Fruit fly (Drosophila melanogaster) whole organism, larva: Measurements from ENCODE around the gene Mnn1.

Experiments used
- noc ChIP-seq: fragments of 200-800 bp; sonication (Bioruptor generic); optimal IDR thresholded peaks from 3 replicates; lab custom pipeline; 2019; ENCODE audit warnings: missing biosample characterization, mild to moderate bottlenecking, missing genetic modification characterization, moderate library complexity

Gene Mnn1

dm6 chr2L:7033100-7033675 lies 22.9 kb upstream of the Mnn1 start:
- no peak for TF ChIP-seq noc (tag; lab: Kevin White, UChicago)

dm6 chr2L:7037773-7038327 lies 18.3 kb upstream of the Mnn1 start, which contains the start of gene milt:
Gene milt, plus strand, starts transcription at chr2L:7037823.
- no peak for TF ChIP-seq noc (tag; lab: Kevin White, UChicago)

DNA sequence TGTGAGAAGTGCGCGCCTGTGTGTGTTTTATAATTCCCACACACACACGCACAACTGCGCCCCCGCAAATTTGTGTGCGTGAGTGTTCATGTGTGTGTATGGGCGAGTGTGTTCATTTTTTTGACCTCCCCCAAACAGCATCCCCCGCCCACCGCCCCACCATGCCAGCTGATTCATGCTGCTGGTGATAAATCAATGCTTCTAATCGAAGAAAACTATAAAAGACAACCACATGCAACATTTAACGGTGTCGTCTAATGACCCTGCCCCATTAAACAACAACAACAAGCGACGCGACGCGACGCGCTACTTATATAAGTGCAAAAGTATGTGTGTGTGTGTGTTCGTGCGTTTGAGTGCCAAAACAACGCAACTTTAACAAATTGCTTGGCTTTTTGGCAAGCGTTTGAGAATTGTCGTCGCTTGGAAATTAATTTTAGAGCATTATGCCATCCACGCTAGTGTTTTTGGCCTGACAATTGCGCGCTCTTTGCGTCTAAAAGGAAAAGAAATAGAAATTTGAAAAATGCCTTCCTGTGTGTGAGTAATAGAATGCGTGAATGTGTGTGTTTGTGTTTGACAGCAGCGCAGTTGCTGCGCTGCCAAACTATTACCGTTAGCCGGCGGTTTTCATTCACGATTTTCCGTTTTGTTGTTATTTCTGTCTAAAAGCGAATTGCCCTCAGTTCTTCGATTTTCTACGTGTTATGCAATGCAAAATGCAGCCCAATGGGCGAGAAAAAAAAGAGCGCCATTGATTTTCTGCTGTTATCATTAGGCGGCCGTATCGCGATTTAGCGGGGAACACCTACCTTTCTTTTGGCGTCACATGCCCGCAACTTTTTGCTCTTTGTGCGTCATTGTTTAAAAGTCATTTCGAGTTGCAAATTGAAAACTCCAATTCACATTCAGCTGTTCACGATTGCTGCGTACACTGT lies 17.4 kb upstream of the Mnn1 start:
- TF ChIP-seq noc (tag; lab: Kevin White, UChicago) = no peak

DNA sequence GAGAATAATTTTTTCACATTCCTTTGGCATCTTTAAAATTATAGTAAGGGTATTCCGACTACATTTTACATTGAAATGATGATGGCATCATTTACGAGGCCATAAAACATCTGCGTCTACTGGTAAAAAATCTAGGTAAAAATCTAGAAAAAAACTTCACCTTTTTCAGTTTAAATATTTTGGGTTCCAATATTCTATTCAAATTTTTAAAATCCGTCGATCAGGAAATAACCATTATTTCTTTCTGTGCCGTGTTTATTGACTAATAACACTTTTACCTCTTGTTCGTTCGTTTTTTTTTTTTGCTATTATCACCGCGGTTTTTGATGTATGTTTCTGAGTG lies 16.8 kb upstream of the Mnn1 start:
- peak; percentile 72 for TF ChIP-seq noc (tag; lab: Kevin White, UChicago)

- peak; percentile 64 for TF ChIP-seq noc (tag; lab: Kevin White, UChicago)
Measured at dm6 chr2L:7042150-7042811, 13.8 kb upstream of the Mnn1 start.

dm6 chr2L:7043039-7043905 lies 12.8 kb upstream of the Mnn1 start:
- TF ChIP-seq noc (tag; lab: Kevin White, UChicago) = peak; percentile 46

- TF ChIP-seq noc (tag; lab: Kevin White, UChicago) = peak; percentile 67
Measured at dm6 chr2L:7047703-7048102, 8.4 kb upstream of the Mnn1 start.

dm6 chr2L:7049009-7049647 lies 7.0 kb upstream of the Mnn1 start:
- TF ChIP-seq noc (tag; lab: Kevin White, UChicago) = peak; percentile 60

DNA sequence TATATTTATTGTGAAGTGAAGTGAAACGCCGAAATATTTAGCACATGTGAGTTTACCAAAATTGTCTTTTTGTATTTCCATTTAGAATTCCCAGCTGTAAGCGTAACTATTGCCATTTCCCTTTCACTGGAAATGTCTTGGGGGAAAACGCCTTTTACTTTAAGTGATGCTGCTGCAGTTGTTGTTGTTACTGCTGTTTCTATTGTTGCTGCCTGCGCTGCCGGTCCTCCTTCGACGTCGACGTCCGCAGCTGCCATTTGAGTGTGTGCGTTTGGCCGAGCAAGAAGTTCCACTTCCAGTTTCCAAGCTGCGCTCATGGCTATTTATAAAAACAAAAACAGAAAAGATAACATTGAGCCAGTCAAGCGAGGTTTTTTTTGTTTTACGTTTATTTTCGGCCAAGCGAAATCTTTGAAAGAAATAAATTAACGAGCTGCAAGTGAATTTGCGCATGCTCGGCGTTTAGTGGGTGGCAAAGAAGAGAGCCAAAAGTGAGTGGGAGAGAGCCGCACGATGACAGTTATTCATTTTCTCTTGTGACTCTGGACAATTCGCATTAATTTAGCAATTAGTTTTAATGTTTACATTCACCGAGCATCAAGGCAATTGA lies 6.3 kb upstream of the Mnn1 start:
- no peak for TF ChIP-seq noc (tag; lab: Kevin White, UChicago)

DNA sequence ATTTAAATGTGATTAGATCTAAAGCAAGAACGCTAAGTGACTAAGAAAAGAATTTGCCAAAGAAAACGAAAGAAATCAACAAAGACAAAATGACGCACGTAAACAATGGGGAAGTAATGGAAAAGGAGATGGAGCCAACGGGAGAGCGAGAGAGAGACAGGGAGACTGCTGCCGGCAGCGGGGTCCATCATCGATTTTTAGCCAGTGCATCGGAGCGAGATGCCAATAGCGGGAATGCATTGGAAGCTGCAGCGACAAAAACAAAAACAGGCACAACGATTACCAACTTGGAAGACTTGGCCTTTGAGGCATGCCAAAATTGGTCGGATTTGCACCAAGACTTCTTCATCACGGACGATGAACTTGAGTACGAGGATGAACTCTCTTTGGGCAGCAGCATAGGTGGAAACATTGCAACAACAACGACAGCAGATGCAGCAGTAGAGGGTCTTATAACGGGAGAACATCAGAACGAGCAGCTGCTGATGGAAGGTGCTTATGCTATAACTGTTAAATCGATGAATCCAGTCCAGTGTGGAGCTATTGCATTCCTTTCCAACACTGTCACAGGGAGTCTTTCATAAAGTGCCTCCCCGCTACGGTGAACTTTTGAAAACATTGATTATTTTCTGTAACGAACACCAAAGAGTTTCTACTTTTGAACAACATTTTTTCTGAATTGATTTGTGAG lies 5.5 kb upstream of the Mnn1 start:
- no peak for TF ChIP-seq noc (tag; lab: Kevin White, UChicago)

- no peak for TF ChIP-seq noc (tag; lab: Kevin White, UChicago)
Measured at dm6 chr2L:7051740-7052139, 4.4 kb upstream of the Mnn1 start.

dm6 chr2L:7060751-7061150 lies 4.7 kb downstream of the Mnn1 start, which contains the start of gene Mst27D:
Gene Mst27D, minus strand, starts transcription at chr2L:7060851.
- no peak for TF ChIP-seq noc (tag; lab: Kevin White, UChicago)

DNA sequence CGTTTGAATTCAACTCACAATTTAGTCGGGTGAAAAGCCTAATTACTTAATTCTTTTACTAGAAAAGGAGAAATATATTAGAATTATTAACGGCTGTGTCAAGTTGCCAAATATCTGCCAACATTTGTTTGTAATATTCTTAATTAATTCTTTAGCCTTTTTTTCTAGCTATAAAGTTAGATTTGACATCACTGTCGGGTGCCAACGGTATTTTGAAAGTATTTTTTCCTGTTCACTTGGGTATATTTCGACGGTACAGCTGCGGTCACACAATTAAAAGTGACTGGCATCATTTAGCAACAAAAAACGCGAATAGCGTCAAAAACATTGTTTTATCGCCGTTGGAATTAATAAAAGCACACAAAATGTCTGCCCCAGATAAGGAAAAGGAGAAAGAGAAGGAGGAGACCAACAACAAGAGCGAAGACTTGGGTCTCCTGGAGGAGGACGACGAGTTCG lies 7.6 kb downstream of the Mnn1 start, which contains the start of gene Sem1:
Sem1 (plus strand) TSS at position 266 of the 459 bp plus-strand sequence.
- TF ChIP-seq noc (tag; lab: Kevin White, UChicago) = no peak
